Worm (Caenorhabditis elegans): ENCODE data around the gene srh-303.

The srh-303 gene

DNA sequence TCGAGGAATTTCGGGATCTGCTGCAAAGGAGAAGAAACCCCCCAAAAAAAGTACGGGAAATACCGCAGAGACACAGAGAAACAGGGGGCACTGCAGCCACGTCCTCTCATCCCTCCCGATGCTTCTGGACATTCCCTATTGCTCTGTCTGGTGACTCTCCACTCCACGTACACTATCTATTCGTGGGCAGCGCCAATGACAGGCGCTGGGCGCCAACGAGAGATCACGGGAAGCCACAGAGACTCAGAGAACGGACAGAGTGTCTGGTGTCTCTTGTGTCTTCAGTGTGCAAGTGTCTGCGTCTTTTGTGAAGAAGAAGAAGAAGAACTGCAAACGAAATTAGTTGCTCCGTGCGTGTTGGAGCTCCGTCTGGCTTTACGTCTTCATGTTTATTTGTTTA is 26.5 kb downstream of the srh-303 start (continued):
- peak; percentile 37 for TF ChIP-seq tbx-2 (tag; optimal IDR thresholded peaks at IDR 0.05)
- TF ChIP-seq ahr-1 (tag; optimal IDR thresholded peaks at IDR 0.05), result no peak
- TF ChIP-seq ceh-34 (tag; optimal IDR thresholded peaks at IDR 0.05), result peak; percentile 58
- no peak for TF ChIP-seq ceh-2 (tag; optimal IDR thresholded peaks at IDR 0.05)
- peak; percentile 57 for TF ChIP-seq dve-1 (tag; optimal IDR thresholded peaks at IDR 0.05)
- peak; percentile 16 for TF ChIP-seq unc-86 (tag; optimal IDR thresholded peaks at IDR 0.05)
- peak; percentile 86 for TF ChIP-seq ceh-18 (tag; optimal IDR thresholded peaks at IDR 0.05)
- TF ChIP-seq hlh-6 (tag; optimal IDR thresholded peaks at IDR 0.05), result peak; percentile 47
- TF ChIP-seq ama-1 (optimal IDR thresholded peaks at IDR 0.05), result no peak
- peak; percentile 23 for TF ChIP-seq ceh-19 (GFP tag; optimal IDR thresholded peaks at IDR 0.05)
- TF ChIP-seq C08G9.2 (tag; optimal IDR thresholded peaks at IDR 0.05), result peak; percentile 34

DNA sequence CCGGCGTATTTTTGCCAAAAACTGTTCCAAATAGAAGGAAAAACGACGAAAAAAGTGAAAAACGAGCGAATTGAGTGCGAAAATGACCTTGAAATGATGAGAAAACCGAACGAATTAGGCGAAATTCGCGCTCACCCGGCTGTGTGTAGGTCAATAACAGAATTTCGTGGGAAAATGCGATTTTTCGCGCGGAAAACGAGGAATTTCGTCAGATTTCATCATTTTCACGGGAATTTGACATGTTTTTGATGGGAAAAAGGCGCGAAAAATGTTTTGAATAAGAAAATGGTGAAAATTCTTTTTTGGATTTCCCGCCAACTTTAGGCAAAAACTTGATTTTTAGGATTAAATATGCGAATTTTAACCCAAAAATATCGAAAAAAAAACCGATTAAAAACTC is 27.6 kb downstream of the srh-303 start:
- TF ChIP-seq sox-2 (GFP tag; IDR thresholded peaks at IDR 0.05) (no peak), K02D7.2 (tag; optimal IDR thresholded peaks at IDR 0.05) (no peak), C38D4.7 (GFP tag; optimal IDR thresholded peaks at IDR 0.05) (no peak), ceh-14 (tag; optimal IDR thresholded peaks at IDR 0.05) (no peak), ceh-6 (GFP tag; optimal IDR thresholded peaks at IDR 0.05) (no peak), eyg-1 (tag; optimal IDR thresholded peaks at IDR 0.05) (no peak), ceh-22 (tag; optimal IDR thresholded peaks at IDR 0.05) (no peak), ceh-45 (GFP tag; IDR thresholded peaks at IDR 0.05) (no peak), pag-3 (tag; optimal IDR thresholded peaks at IDR 0.05; ENCODE audit: borderline replicate concordance) (no peak), unc-3 (GFP tag; conservative IDR thresholded peaks at IDR 0.05) (no peak), unc-3 (tag; optimal IDR thresholded peaks at IDR 0.05) (no peak), ahr-1 (tag; optimal IDR thresholded peaks at IDR 0.05) (no peak), sox-4 (tag; optimal IDR thresholded peaks at IDR 0.05) (no peak), ceh-2 (tag; optimal IDR thresholded peaks at IDR 0.05) (no peak), ceh-24 (tag; optimal IDR thresholded peaks at IDR 0.05) (no peak), ref-2 (tag; optimal IDR thresholded peaks at IDR 0.05) (no peak), gmeb-2 (tag; optimal IDR thresholded peaks at IDR 0.05) (no peak), npax-4 (tag; optimal IDR thresholded peaks at IDR 0.05) (no peak), nhr-232 (tag; optimal IDR thresholded peaks at IDR 0.05) (no peak), ceh-19 (GFP tag; optimal IDR thresholded peaks at IDR 0.05) (no peak), C08G9.2 (tag; optimal IDR thresholded peaks at IDR 0.05) (no peak)

DNA sequence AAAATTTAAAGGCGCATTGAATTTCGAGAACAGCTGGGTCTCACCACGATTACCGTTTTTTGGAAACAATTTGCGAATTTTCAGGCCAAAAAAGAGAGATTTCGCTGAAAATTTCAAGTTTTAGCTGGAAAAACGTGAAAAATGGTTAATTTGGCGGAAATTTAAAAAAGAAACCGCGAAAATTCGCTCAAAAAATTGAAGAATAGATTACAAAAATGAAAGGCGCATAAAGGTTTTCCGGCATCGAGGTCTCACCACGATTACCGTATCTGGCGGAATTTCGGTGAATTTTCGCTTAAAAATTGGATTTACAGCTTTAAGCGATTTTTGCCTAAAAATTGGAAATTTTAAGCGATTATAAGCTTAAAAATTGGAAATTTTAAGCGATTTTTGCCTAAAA is 28.1 kb downstream of the srh-303 start:
- no peak for TF ChIP-seq nfya-1 (tag; optimal IDR thresholded peaks at IDR 0.05)
- TF ChIP-seq madf-2 (tag; optimal IDR thresholded peaks at IDR 0.05), result no peak
- TF ChIP-seq pha-4 (tag; optimal IDR thresholded peaks at IDR 0.05), result no peak
- no peak for TF ChIP-seq ceh-19 (GFP tag; optimal IDR thresholded peaks at IDR 0.05)
- no peak for TF ChIP-seq hlh-13 (GFP tag; optimal IDR thresholded peaks at IDR 0.05)
- no peak for TF ChIP-seq ama-1 (optimal IDR thresholded peaks at IDR 0.05)
- TF ChIP-seq sox-4 (tag; optimal IDR thresholded peaks at IDR 0.05), result no peak
- TF ChIP-seq hlh-8 (tag; optimal IDR thresholded peaks at IDR 0.05), result no peak
- no peak for TF ChIP-seq pha-2 (tag; optimal IDR thresholded peaks at IDR 0.05)
- TF ChIP-seq ceh-30 (tag; optimal IDR thresholded peaks at IDR 0.05), result no peak
- TF ChIP-seq C38D4.7 (GFP tag; optimal IDR thresholded peaks at IDR 0.05), result no peak
- TF ChIP-seq pax-1 (tag; optimal IDR thresholded peaks at IDR 0.05), result no peak
- TF ChIP-seq pat-9 (tag; optimal IDR thresholded peaks at IDR 0.05), result no peak
- no peak for TF ChIP-seq ceh-9 (tag; optimal IDR thresholded peaks at IDR 0.05)
- no peak for TF ChIP-seq fax-1 (tag; optimal IDR thresholded peaks at IDR 0.05)
- TF ChIP-seq elt-2 (tag; optimal IDR thresholded peaks at IDR 0.05), result no peak
- no peak for TF ChIP-seq syd-9 (tag; optimal IDR thresholded peaks at IDR 0.05)

All from whole organism, late embryonic.